Fruit fly (Drosophila melanogaster): Measurements from ENCODE around the gene CG13310.

The CG13310 gene

dm6 chr3L:8773713-8774112 lies 26.6 kb downstream of the CG13310 start:
- peak; percentile 9 for TF ChIP-seq mirr (GFP tag; optimal IDR thresholded peaks at IDR 0.05)
- TF ChIP-seq sd (tag; optimal IDR thresholded peaks at IDR 0.05) = peak; percentile 29
- TF ChIP-seq eyg (GFP tag; optimal IDR thresholded peaks at IDR 0.05) = no peak
- TF ChIP-seq grn (GFP tag; optimal IDR thresholded peaks at IDR 0.05) = peak; percentile 14
- TF ChIP-seq repo (GFP tag; optimal IDR thresholded peaks at IDR 0.05) = no peak
- no peak for TF ChIP-seq Mrtf (GFP tag; IDR thresholded peaks at IDR 0.05)
- TF ChIP-seq CG10543 (GFP tag; optimal IDR thresholded peaks at IDR 0.05) = no peak
- peak; percentile 58 for TF ChIP-seq exex (tag; optimal IDR thresholded peaks at IDR 0.05)
- no peak for TF ChIP-seq unc-4 (GFP tag; IDR thresholded peaks at IDR 0.05; ENCODE audit: partially characterized antibody)
- peak; percentile 20 for TF ChIP-seq sug (tag; optimal IDR thresholded peaks at IDR 0.05)

- TF ChIP-seq Deaf1 (tag; optimal IDR thresholded peaks at IDR 0.05) = peak; percentile 2
- TF ChIP-seq pita (GFP tag; optimal IDR thresholded peaks at IDR 0.05) = no peak
- TF ChIP-seq CG31224 (GFP tag; IDR thresholded peaks at IDR 0.05) = no peak
- TF ChIP-seq Sry-δ (GFP tag; optimal IDR thresholded peaks at IDR 0.05) = no peak
- TF ChIP-seq sob (GFP tag; IDR thresholded peaks at IDR 0.05) = peak; percentile 50; the same call in 1 of the 2 replicates
- TF ChIP-seq CG13624 (GFP tag; optimal IDR thresholded peaks at IDR 0.05) = peak; percentile 42
- peak; percentile 54 for TF ChIP-seq Chrac-16 (GFP tag; optimal IDR thresholded peaks at IDR 0.05)
- TF ChIP-seq odd (GFP tag; optimal IDR thresholded peaks at IDR 0.05) = peak; percentile 74
- TF ChIP-seq CG9932 (GFP tag; IDR thresholded peaks at IDR 0.05) = no peak
- no peak for TF ChIP-seq CG13894 (tag; optimal IDR thresholded peaks at IDR 0.05)
- TF ChIP-seq Bdp1 (GFP tag; optimal IDR thresholded peaks at IDR 0.05) = peak; percentile 3
- no peak for TF ChIP-seq CkIIα-i1 (GFP tag; IDR thresholded peaks at IDR 0.05)
- no peak for TF ChIP-seq sima (GFP tag; optimal IDR thresholded peaks at IDR 0.05)
- TF ChIP-seq CG7987 (GFP tag; optimal IDR thresholded peaks at IDR 0.05) = no peak
- TF ChIP-seq Drgx (GFP tag; IDR thresholded peaks at IDR 0.05) = peak; percentile 76
- no peak for TF ChIP-seq vfl (GFP tag; optimal IDR thresholded peaks at IDR 0.05)
- no peak for TF ChIP-seq ac (GFP tag; optimal IDR thresholded peaks at IDR 0.05)
- 0 out of 2 replicates have a peak, but pooled peaks have one; percentile 57 for TF ChIP-seq ranshi (GFP tag; IDR thresholded peaks at IDR 0.05)
- TF ChIP-seq gro (GFP tag; optimal IDR thresholded peaks at IDR 0.05) = no peak
- no peak for TF ChIP-seq tll (GFP tag; optimal IDR thresholded peaks at IDR 0.05)
- peak; percentile 61 for TF ChIP-seq Mad (GFP tag; optimal IDR thresholded peaks at IDR 0.05)
- no peak for TF ChIP-seq D (optimal IDR thresholded peaks at IDR 0.05)
- peak; percentile 62 for TF ChIP-seq D (GFP tag; optimal IDR thresholded peaks at IDR 0.05)
- no peak for TF ChIP-seq sc (optimal IDR thresholded peaks at IDR 0.05)
- peak; percentile 66 for TF ChIP-seq sc (GFP tag; optimal IDR thresholded peaks at IDR 0.05)
- peak; percentile 39 for TF ChIP-seq nom (GFP tag; optimal IDR thresholded peaks at IDR 0.05)
- TF ChIP-seq sisA (GFP tag; IDR thresholded peaks at IDR 0.05) = peak; percentile 57; the same call in 1 of the 2 replicates
- TF ChIP-seq pan (optimal IDR thresholded peaks at IDR 0.05) = no peak
- TF ChIP-seq pan (GFP tag; optimal IDR thresholded peaks at IDR 0.05 in 1 of 2, IDR thresholded peaks at IDR 0.05 in 1 of 2) = peak in 1 of 2 experiments; percentile 86
- no peak for TF ChIP-seq CG12071 (GFP tag; optimal IDR thresholded peaks at IDR 0.05)
- peak; percentile 69 for TF ChIP-seq CG14441 (GFP tag; IDR thresholded peaks at IDR 0.05)
- TF ChIP-seq CG9437 (GFP tag; optimal IDR thresholded peaks at IDR 0.05) = peak; percentile 52
- peak; percentile 39 for TF ChIP-seq Lhr (GFP tag; optimal IDR thresholded peaks at IDR 0.05)
- TF ChIP-seq exex (tag; optimal IDR thresholded peaks at IDR 0.05) = no peak
- TF ChIP-seq lab (GFP tag; optimal IDR thresholded peaks at IDR 0.05) = peak; percentile 46
- TF ChIP-seq trem (tag; optimal IDR thresholded peaks at IDR 0.05) = peak; percentile 51
- TF ChIP-seq CG6689 (GFP tag; IDR thresholded peaks at IDR 0.05) = peak; percentile 78
- TF ChIP-seq tup (GFP tag; optimal IDR thresholded peaks at IDR 0.05) = peak; percentile 50
- TF ChIP-seq CG42726 (GFP tag; IDR thresholded peaks at IDR 0.05; ENCODE audit: partially characterized antibody) = no peak
- no peak for TF ChIP-seq pho (GFP tag; optimal IDR thresholded peaks at IDR 0.05)
Observed at dm6 chr3L:8772998-8773684, 27.2 kb downstream of the CG13310 start.

Measured in whole organism, embryonic.